Fruit fly (Drosophila melanogaster) whole organism, embryonic: ENCODE measurements around the gene CG6749.

ENCODE experiments used
- Awh ChIP-seq: fragments of 200-800 bp; sonication (Bioruptor generic); IDR thresholded peaks from 2 replicates; pipeline ENCODE4, ENCODE4 v1.3.6; 2022; ENCODE audit warnings: missing biosample characterization, missing genetic modification characterization
- CG10147 ChIP-seq: fragments of 200-800 bp; sonication (Bioruptor generic); optimal IDR thresholded peaks from 2 replicates; lab custom pipeline; 2019; ENCODE audit warnings: missing biosample characterization, mild to moderate bottlenecking, missing genetic modification characterization, moderate library complexity
- CG10959 ChIP-seq: fragments of 200-800 bp; sonication (Bioruptor generic); IDR thresholded peaks from 2 replicates; pipeline ENCODE4 v1.3.6; 2022; ENCODE audit warnings: missing biosample characterization, missing genetic modification characterization
- CG14050 ChIP-seq: fragments of 200-800 bp; sonication (Bioruptor generic); IDR thresholded peaks from 3 replicates; pipeline ENCODE4 v1.3.6; 2022; ENCODE audit warnings: missing biosample characterization, missing genetic modification characterization
- CG15601 ChIP-seq: fragments of 200-800 bp; sonication (Bioruptor generic); optimal IDR thresholded peaks from 3 replicates; lab custom pipeline; 2019; ENCODE audit warnings: missing biosample characterization, mild to moderate bottlenecking, missing genetic modification characterization, moderate library complexity
- CG1647 ChIP-seq: fragments of 200-800 bp; sonication (Bioruptor generic); optimal IDR thresholded peaks from 3 replicates; lab custom pipeline; 2016; ENCODE audit warnings: missing biosample characterization, missing genetic modification characterization
- CG18764 ChIP-seq: fragments of 200-800 bp; sonication (Bioruptor generic); optimal IDR thresholded peaks from 3 replicates; lab custom pipeline; 2016; ENCODE audit warnings: missing biosample characterization, missing genetic modification characterization
- CG2129 ChIP-seq: fragments of 200-800 bp; sonication (Bioruptor generic); IDR thresholded peaks from 2 replicates; pipeline ENCODE4 v1.3.6; 2022; ENCODE audit warnings: missing biosample characterization, missing genetic modification characterization; ENCODE audit not compliant: partially characterized antibody
- CG6272 ChIP-seq: fragments of 200-800 bp; sonication (Bioruptor generic); IDR thresholded peaks from 2 replicates; pipeline ENCODE4 v1.3.6; 2022; ENCODE audit warnings: missing biosample characterization, missing genetic modification characterization
- CG7963 ChIP-seq: fragments of 200-800 bp; sonication (Bioruptor generic); IDR thresholded peaks from 3 replicates; pipeline ENCODE4 v1.3.6; 2022; ENCODE audit warnings: missing biosample characterization, missing genetic modification characterization; ENCODE audit not compliant: partially characterized antibody
- CG9609 ChIP-seq: fragments of 200-800 bp; sonication (Bioruptor generic); optimal IDR thresholded peaks from 3 replicates; lab custom pipeline; 2016; ENCODE audit warnings: missing biosample characterization, missing genetic modification characterization
- CoRest ChIP-seq: fragments of 200-800 bp; sonication (Bioruptor generic); optimal IDR thresholded peaks from 3 replicates; lab custom pipeline; 2018; ENCODE audit warnings: missing biosample characterization, mild to moderate bottlenecking, missing genetic modification characterization, moderate library complexity
- Dll ChIP-seq: fragments of 200-800 bp; sonication (Bioruptor generic); IDR thresholded peaks from 4 replicates; pipeline ENCODE4 v1.3.6; 2022; ENCODE audit warnings: missing biosample characterization, missing genetic modification characterization; ENCODE audit not compliant: partially characterized antibody
- Dref ChIP-seq: fragments of 200-800 bp; sonication (Bioruptor generic); IDR thresholded peaks from 2 replicates; pipeline ENCODE4 v1.3.6; 2022; ENCODE audit warnings: missing biosample characterization, missing genetic modification characterization
- E2f2 ChIP-seq: fragments of 200-800 bp; sonication (Bioruptor generic); IDR thresholded peaks from 2 replicates; pipeline ENCODE4 v1.3.6; 2022; ENCODE audit warnings: missing biosample characterization, missing genetic modification characterization
- Gug ChIP-seq: fragments of 200-800 bp; sonication (Bioruptor generic); IDR thresholded peaks from 4 replicates; pipeline ENCODE4 v1.3.6; 2022; ENCODE audit warnings: missing biosample characterization, missing genetic modification characterization
- HHEX ChIP-seq: fragments of 200-800 bp; sonication (Bioruptor generic); optimal IDR thresholded peaks from 3 replicates; lab custom pipeline; 2017; ENCODE audit warnings: missing biosample characterization, mild to moderate bottlenecking, missing genetic modification characterization, missing genetic modification reagents
- Lhr ChIP-seq: fragments of 200-800 bp; sonication (Bioruptor generic); optimal IDR thresholded peaks from 3 replicates; lab custom pipeline; 2017; ENCODE audit warnings: mild to moderate bottlenecking, missing biosample characterization, missing genetic modification reagents, missing genetic modification characterization
- MBD-R2 ChIP-seq: fragments of 200-800 bp; sonication (Bioruptor generic); IDR thresholded peaks from 2 replicates; pipeline ENCODE4 v1.3.6; 2022; ENCODE audit warnings: missing biosample characterization, missing genetic modification characterization
- NC2α ChIP-seq: fragments of 200-800 bp; sonication (Bioruptor generic); optimal IDR thresholded peaks from 2 replicates; lab custom pipeline; 2016; ENCODE audit warnings: missing biosample characterization, missing genetic modification characterization
- Neu2 ChIP-seq: fragments of 200-800 bp; sonication (Bioruptor generic); optimal IDR thresholded peaks from 3 replicates; lab custom pipeline; 2016; ENCODE audit warnings: missing biosample characterization, missing genetic modification characterization, borderline replicate concordance
- Nf-YB ChIP-seq: fragments of 200-800 bp; sonication (Bioruptor generic); optimal IDR thresholded peaks from 3 replicates; lab custom pipeline; 2019; ENCODE audit warnings: missing biosample characterization, mild to moderate bottlenecking, missing genetic modification characterization, moderate library complexity
- Scr ChIP-seq: fragments of 200-800 bp; sonication (Bioruptor generic); IDR thresholded peaks from 2 replicates; pipeline ENCODE4 v1.3.6; 2022; ENCODE audit warnings: missing biosample characterization, missing genetic modification characterization; ENCODE audit not compliant: partially characterized antibody
- Sin3A ChIP-seq: fragments of >200 bp; optimal IDR thresholded peaks from 2 replicates; lab custom pipeline; 2018
- Sry-δ ChIP-seq: fragments of 200-800 bp; sonication (Bioruptor generic); optimal IDR thresholded peaks from 2 replicates; lab custom pipeline; 2016; ENCODE audit warnings: missing biosample characterization, missing genetic modification characterization
- bbx ChIP-seq: fragments of 200-800 bp; sonication (Bioruptor generic); IDR thresholded peaks from 2 replicates; pipeline ENCODE4 v1.3.6; 2022; ENCODE audit warnings: missing biosample characterization, missing genetic modification characterization; ENCODE audit not compliant: partially characterized antibody
- cg ChIP-seq: fragments of 200-800 bp; sonication (Bioruptor generic); optimal IDR thresholded peaks from 3 replicates; lab custom pipeline; 2019; ENCODE audit warnings: missing biosample characterization, mild to moderate bottlenecking, missing genetic modification characterization, moderate library complexity
- crol ChIP-seq: fragments of 200-800 bp; sonication (Bioruptor generic); IDR thresholded peaks from 2 replicates; pipeline ENCODE4 v1.3.6; 2022; ENCODE audit warnings: missing biosample characterization, missing genetic modification characterization
- cwo ChIP-seq: fragments of 200-800 bp; sonication (Bioruptor generic); optimal IDR thresholded peaks from 3 replicates; lab custom pipeline; 2017; ENCODE audit warnings: missing biosample characterization, missing genetic modification characterization, mild to moderate bottlenecking, moderate library complexity, missing genetic modification reagents
- dm ChIP-seq: fragments of 200-800 bp; sonication (Bioruptor generic); optimal IDR thresholded peaks from 3 replicates; lab custom pipeline; 2016; ENCODE audit warnings: missing biosample characterization, missing genetic modification characterization
- gfzf ChIP-seq: fragments of 200-800 bp; sonication (Bioruptor generic); optimal IDR thresholded peaks from 2 replicates; lab custom pipeline; 2016; ENCODE audit warnings: missing biosample characterization, mild to moderate bottlenecking, missing genetic modification characterization, moderate library complexity
- gt ChIP-seq: fragments of 200-800 bp; sonication (Bioruptor generic); IDR thresholded peaks from 2 replicates; pipeline ENCODE4 v1.3.6; 2022; ENCODE audit warnings: missing biosample characterization, missing genetic modification characterization
- h ChIP-seq: fragments of >200 bp; optimal IDR thresholded peaks from 2 replicates; lab custom pipeline; 2017
- hbn ChIP-seq: fragments of 200-800 bp; sonication (Bioruptor generic); IDR thresholded peaks from 2 replicates; pipeline ENCODE4 v1.3.6; 2022; ENCODE audit warnings: missing biosample characterization, missing genetic modification characterization; ENCODE audit not compliant: partially characterized antibody
- hkb ChIP-seq, 2 experiments: fragments of 200-800 bp in 1 of 2; fragments of >200 bp in 1 of 2; sonication (Bioruptor generic) in 1 of 2; IDR thresholded peaks in 1 of 2; optimal IDR thresholded peaks in 1 of 2; 2 replicates each; pipeline versions ENCODE4 v1.3.6 to Lab custom; 2017 to 2022; ENCODE audit warnings: missing biosample characterization in 1 of 2, missing genetic modification characterization in 1 of 2
- inv ChIP-seq: fragments of 200-800 bp; sonication (Bioruptor generic); IDR thresholded peaks from 2 replicates; pipeline ENCODE4 v1.3.6; 2022; ENCODE audit warnings: missing biosample characterization, missing genetic modification characterization; ENCODE audit not compliant: partially characterized antibody
- ken ChIP-seq: fragments of 200-800 bp; sonication (Bioruptor generic); IDR thresholded peaks from 3 replicates; pipeline ENCODE4 v1.3.6; 2022; ENCODE audit warnings: missing biosample characterization, missing genetic modification characterization
- mam ChIP-seq: fragments of 200-800 bp; sonication (Bioruptor generic); optimal IDR thresholded peaks from 3 replicates; lab custom pipeline; 2016; ENCODE audit warnings: missing biosample characterization, missing genetic modification characterization
- mld ChIP-seq: fragments of 200-800 bp; sonication (Bioruptor generic); IDR thresholded peaks from 3 replicates; pipeline ENCODE4 v1.3.6; 2022; ENCODE audit warnings: missing biosample characterization, missing genetic modification characterization; ENCODE audit not compliant: partially characterized antibody
- odd ChIP-seq: fragments of 200-800 bp; sonication (Bioruptor generic); optimal IDR thresholded peaks from 2 replicates; lab custom pipeline; 2017; ENCODE audit warnings: missing biosample characterization, mild to moderate bottlenecking, missing genetic modification characterization
- onecut ChIP-seq: fragments of 200-800 bp; sonication (Bioruptor generic); IDR thresholded peaks from 2 replicates; pipeline ENCODE4 v1.3.6; 2022; ENCODE audit warnings: missing biosample characterization, missing genetic modification characterization
- org-1 ChIP-seq: fragments of 200-800 bp; sonication (Bioruptor generic); optimal IDR thresholded peaks from 2 replicates; lab custom pipeline; 2017; ENCODE audit warnings: missing biosample characterization, missing genetic modification characterization
- pho ChIP-seq: fragments of 200-800 bp; sonication (Bioruptor generic); optimal IDR thresholded peaks from 2 replicates; lab custom pipeline; 2016; ENCODE audit warnings: missing biosample characterization, missing genetic modification characterization
- pnt ChIP-seq: fragments of 200-800 bp; sonication (Bioruptor generic); optimal IDR thresholded peaks from 3 replicates; lab custom pipeline; 2016; ENCODE audit warnings: missing biosample characterization, missing genetic modification characterization
- sc ChIP-seq, 3 experiments: fragments of >200 bp in 2 of 3; fragments of 200-800 bp in 1 of 3; sonication (Bioruptor generic) in 1 of 3; optimal IDR thresholded peaks; 2 replicates in 2 of 3; 3 replicates in 1 of 3; lab custom pipeline; 2017; ENCODE audit warnings: mild to moderate bottlenecking in 1 of 3, missing biosample characterization in 1 of 3, missing genetic modification characterization in 1 of 3, missing genetic modification reagents in 1 of 3
- tna ChIP-seq: fragments of 200-800 bp; sonication (Bioruptor generic); IDR thresholded peaks from 2 replicates; pipeline ENCODE4 v1.3.6; 2022; ENCODE audit warnings: missing biosample characterization, missing genetic modification characterization; ENCODE audit not compliant: partially characterized antibody
- vfl ChIP-seq: fragments of 200-800 bp; sonication (Bioruptor generic); optimal IDR thresholded peaks from 2 replicates; lab custom pipeline; 2016; ENCODE audit warnings: missing biosample characterization, missing genetic modification characterization
- vvl ChIP-seq: fragments of 200-800 bp; sonication (Bioruptor generic); IDR thresholded peaks from 2 replicates; pipeline ENCODE4 v1.3.6; 2022; ENCODE audit warnings: missing biosample characterization, missing genetic modification characterization
- zf30C ChIP-seq: fragments of 200-800 bp; sonication (Bioruptor generic); optimal IDR thresholded peaks from 3 replicates; lab custom pipeline; 2018; ENCODE audit warnings: missing biosample characterization, mild to moderate bottlenecking, missing genetic modification characterization

CG6749 gene

dm6 chr3L:9704162-9704748 is 29.4 kb downstream of the CG6749 start, which contains the start of gene CG16711 (continued):
- peak; percentile 93 for TF ChIP-seq mld (GFP tag; lab: Robert Waterston, UW)
- TF ChIP-seq Dll (GFP tag; lab: Robert Waterston, UW) = peak; percentile 94
- no peak for TF ChIP-seq CG6272
- TF ChIP-seq hbn = peak; percentile 92
- TF ChIP-seq vfl (GFP tag; lab: Kevin White, UChicago) = no peak
- no peak for TF ChIP-seq sc (optimal IDR thresholded peaks at IDR 0.05; lab: Kevin White, UChicago)
- no peak for TF ChIP-seq sc (GFP tag; optimal IDR thresholded peaks at IDR 0.05; lab: Kevin White, UChicago)
- TF ChIP-seq CG10959 (GFP tag; lab: Robert Waterston, UW) = no peak
- no peak for TF ChIP-seq dm (GFP tag; lab: Kevin White, UChicago)
- TF ChIP-seq h (lab: Kevin White, UChicago) = no peak
- TF ChIP-seq Scr = peak; percentile 92
- no peak for TF ChIP-seq zf30C
- TF ChIP-seq Neu2 (GFP tag; lab: Kevin White, UChicago) = peak; percentile 37
- TF ChIP-seq cwo = no peak
- no peak for TF ChIP-seq CG9609 (GFP tag; lab: Kevin White, UChicago)
- TF ChIP-seq pnt (GFP tag; lab: Kevin White, UChicago) = no peak
- no peak for TF ChIP-seq HHEX (GFP tag; lab: Kevin White, UChicago)
- peak; percentile 64 for TF ChIP-seq E2f2 (GFP tag; lab: Robert Waterston, UW)
- no peak for TF ChIP-seq odd
- no peak for TF ChIP-seq org-1 (GFP tag; lab: Kevin White, UChicago)
- no peak for TF ChIP-seq Awh (GFP tag; lab: Robert Waterston, UW)
- no peak for TF ChIP-seq hkb (optimal IDR thresholded peaks at IDR 0.05; lab: Kevin White, UChicago)
- TF ChIP-seq hkb (GFP tag; IDR thresholded peaks at IDR 0.05; lab: Robert Waterston, UW) = no peak
- TF ChIP-seq vvl (GFP tag; lab: Robert Waterston, UW) = peak; percentile 30; the same call in 1 of the 2 replicates
- TF ChIP-seq CG2129 (GFP tag; lab: Robert Waterston, UW) = peak; percentile 65
- peak; percentile 90 for TF ChIP-seq CG7963
- peak; percentile 89 for TF ChIP-seq inv (GFP tag; lab: Robert Waterston, UW)
- TF ChIP-seq Sry-δ (GFP tag; lab: Kevin White, UChicago) = peak; percentile 76
- TF ChIP-seq tna (GFP tag; lab: Robert Waterston, UW) = peak; percentile 96
- peak; percentile 69 for TF ChIP-seq CoRest (tag; lab: Kevin White, UChicago)
- no peak for TF ChIP-seq CG14050
- no peak for TF ChIP-seq Gug (GFP tag; lab: Robert Waterston, UW)
- peak; percentile 9 for TF ChIP-seq Sin3A (lab: Kevin White, UChicago)
- TF ChIP-seq Lhr = no peak
- peak; percentile 58 for TF ChIP-seq cg (GFP tag; lab: Kevin White, UChicago)
- no peak for TF ChIP-seq CG1647 (GFP tag; lab: Kevin White, UChicago)
- no peak for TF ChIP-seq mam
- TF ChIP-seq CG10147 (GFP tag; lab: Kevin White, UChicago) = peak; percentile 3
- peak; percentile 95 for TF ChIP-seq Nf-YB (GFP tag; lab: Kevin White, UChicago)
- no peak for TF ChIP-seq CG18764 (GFP tag; lab: Kevin White, UChicago)
- TF ChIP-seq MBD-R2 (GFP tag; lab: Robert Waterston, UW) = peak; percentile 71; the same call in 1 of the 2 replicates
- no peak for TF ChIP-seq ken (GFP tag; lab: Robert Waterston, UW)
- peak; percentile 79 for TF ChIP-seq crol (GFP tag; lab: Robert Waterston, UW)
- TF ChIP-seq pho (GFP tag; lab: Kevin White, UChicago) = no peak
- TF ChIP-seq onecut (GFP tag; lab: Robert Waterston, UW) = peak; percentile 95
- TF ChIP-seq NC2α = no peak
- no peak for TF ChIP-seq gt (GFP tag; lab: Robert Waterston, UW)
- peak; percentile 92 for TF ChIP-seq Dref (GFP tag; lab: Robert Waterston, UW)
- peak; percentile 18 for TF ChIP-seq CG15601 (tag; lab: Kevin White, UChicago)
- peak; percentile 96 for TF ChIP-seq bbx (GFP tag; lab: Robert Waterston, UW)
- TF ChIP-seq gfzf (GFP tag; lab: Kevin White, UChicago) = peak; percentile 40
